Worm (Caenorhabditis elegans) whole organism, L2 larva: ENCODE measurements around the gene M02D8.2.

ENCODE experiments used
- ama-1 ChIP-seq: fragments of 150-350 bp; optimal IDR thresholded peaks from 2 replicates; lab custom pipeline; 2018; ENCODE audit warnings: inconsistent platforms
- ceh-82 ChIP-seq: fragments of 150-350 bp; optimal IDR thresholded peaks from 2 replicates; lab custom pipeline; 2014; ENCODE audit warnings: missing biosample characterization, missing genetic modification characterization
- egl-27 ChIP-seq: sonication (generic microtip); optimal IDR thresholded peaks from 3 replicates; lab custom pipeline; 2017; ENCODE audit warnings: missing biosample characterization, missing genetic modification reagents, missing genetic modification characterization
- elt-1 ChIP-seq: fragments of 150-350 bp; optimal IDR thresholded peaks from 2 replicates; lab custom pipeline; 2014; ENCODE audit warnings: missing biosample characterization, missing genetic modification characterization
- elt-3 ChIP-seq: sonication (generic microtip); optimal IDR thresholded peaks from 2 replicates; lab custom pipeline; 2017; ENCODE audit warnings: missing biosample characterization, missing genetic modification characterization
- nhr-21 ChIP-seq: fragments of 150-350 bp; optimal IDR thresholded peaks from 2 replicates; lab custom pipeline; 2014; ENCODE audit warnings: missing biosample characterization, missing genetic modification characterization
- nhr-237 ChIP-seq: fragments of 150-350 bp; optimal IDR thresholded peaks from 2 replicates; lab custom pipeline; 2014; ENCODE audit warnings: missing biosample characterization, missing genetic modification characterization
- nhr-6 ChIP-seq: fragments of 150-350 bp; optimal IDR thresholded peaks from 2 replicates; lab custom pipeline; 2014; ENCODE audit warnings: missing biosample characterization, missing genetic modification characterization
- sem-4 ChIP-seq: fragments of 150-350 bp; optimal IDR thresholded peaks from 2 replicates; lab custom pipeline; 2014; ENCODE audit warnings: missing biosample characterization, missing genetic modification reagents, missing genetic modification characterization
- skn-1 ChIP-seq: sonication (generic microtip); optimal IDR thresholded peaks from 2 replicates; lab custom pipeline; 2017; ENCODE audit warnings: missing biosample characterization, missing genetic modification characterization
- unc-62 ChIP-seq: fragments of 150-350 bp; optimal IDR thresholded peaks from 2 replicates; lab custom pipeline; 2014; ENCODE audit warnings: missing biosample characterization, missing genetic modification reagents, missing genetic modification characterization
- zag-1 ChIP-seq: fragments of 150-350 bp; optimal IDR thresholded peaks from 2 replicates; lab custom pipeline; 2014; ENCODE audit warnings: missing biosample characterization, missing genetic modification characterization
- ztf-4 ChIP-seq: fragments of 150-350 bp; optimal IDR thresholded peaks from 2 replicates; lab custom pipeline; 2014; ENCODE audit warnings: missing biosample characterization, missing genetic modification characterization

DNA sequence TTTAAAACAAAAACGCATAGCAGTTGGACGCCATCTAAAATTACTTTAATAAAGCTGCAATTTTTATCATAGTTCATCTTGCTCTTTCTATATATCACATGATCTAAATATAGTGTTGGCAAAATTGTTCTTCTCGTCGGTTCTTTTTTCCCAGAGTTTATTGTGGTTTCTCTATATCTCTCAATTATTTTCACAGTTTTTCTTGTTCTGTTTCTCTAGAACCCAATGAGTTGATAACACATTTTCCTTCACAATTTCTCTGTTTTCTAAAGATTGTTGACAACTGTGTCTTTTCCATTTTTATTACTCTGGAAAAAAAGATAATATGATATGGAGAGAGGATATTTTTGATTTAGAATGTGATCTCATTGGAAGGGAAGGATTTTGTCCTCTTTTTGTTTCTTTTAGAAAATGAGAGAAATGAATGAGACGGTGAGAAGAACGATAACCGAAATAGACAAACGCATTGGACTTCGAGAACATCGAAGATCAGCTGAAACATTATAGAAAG is 14.9 kb downstream of the M02D8.2 start:
- no peak for TF ChIP-seq ama-1 (lab: Kevin White, UChicago)
- no peak for TF ChIP-seq unc-62 (GFP tag; lab: Kevin White, UChicago)
- no peak for TF ChIP-seq zag-1
- TF ChIP-seq ztf-4 (tag; lab: Kevin White, UChicago) = no peak
- TF ChIP-seq skn-1 (tag; lab: Kevin White, UChicago) = no peak
- no peak for TF ChIP-seq elt-3
- TF ChIP-seq sem-4 (tag; lab: Kevin White, UChicago) = no peak
- TF ChIP-seq nhr-237 (tag; lab: Kevin White, UChicago) = no peak
- no peak for TF ChIP-seq ceh-82 (tag; lab: Kevin White, UChicago)
- no peak for TF ChIP-seq egl-27 (tag; lab: Kevin White, UChicago)
- peak; percentile 45 for TF ChIP-seq nhr-21 (tag; lab: Kevin White, UChicago)
- no peak for TF ChIP-seq elt-1 (tag; lab: Kevin White, UChicago)
- no peak for TF ChIP-seq nhr-6 (tag; lab: Kevin White, UChicago)
